Fruit fly (Drosophila melanogaster): ENCODE measurements around the gene RagA-B.

The RagA-B gene

dm6 chr3R:8954515-8955358 lies 29.4 kb downstream of the RagA-B start (continued):
- TF ChIP-seq Rfx (GFP tag; IDR thresholded peaks at IDR 0.05) (no peak), CG18476 (GFP tag; optimal IDR thresholded peaks at IDR 0.05) (no peak), Lhr (GFP tag; optimal IDR thresholded peaks at IDR 0.05) (peak; percentile 27), CG10274 (GFP tag; optimal IDR thresholded peaks at IDR 0.05) (no peak), CG8359 (GFP tag; optimal IDR thresholded peaks at IDR 0.05; ENCODE audit: borderline replicate concordance) (no peak), salm (tag; optimal IDR thresholded peaks at IDR 0.05) (peak; percentile 25), hb (GFP tag; IDR thresholded peaks at IDR 0.05; ENCODE audit: partially characterized antibody) (no peak), CG9215 (GFP tag; IDR thresholded peaks at IDR 0.05) (no peak), sob (GFP tag; IDR thresholded peaks at IDR 0.05) (no peak), TFAM (GFP tag; optimal IDR thresholded peaks at IDR 0.05) (no peak), Taf1 (GFP tag; IDR thresholded peaks at IDR 0.05) (no peak), Blimp-1 (GFP tag; optimal IDR thresholded peaks at IDR 0.05) (no peak), CG17802 (tag; optimal IDR thresholded peaks at IDR 0.05) (no peak), CG12391 (tag; optimal IDR thresholded peaks at IDR 0.05) (peak; percentile 77), CG34422 (GFP tag; IDR thresholded peaks at IDR 0.05) (0 out of 3 replicates have a peak, but pooled peaks have one; percentile 54), CG1233 (GFP tag; optimal IDR thresholded peaks at IDR 0.05) (no peak), row (GFP tag; IDR thresholded peaks at IDR 0.05) (peak; percentile 37; the same call in 1 of the 3 replicates), D19B (GFP tag; optimal IDR thresholded peaks at IDR 0.05) (no peak), run (tag; optimal IDR thresholded peaks at IDR 0.05) (peak; percentile 32), fd102C (GFP tag; optimal IDR thresholded peaks at IDR 0.05) (no peak), oc (tag; optimal IDR thresholded peaks at IDR 0.05) (peak; percentile 69), vfl (GFP tag; optimal IDR thresholded peaks at IDR 0.05) (no peak), fd64A (GFP tag; optimal IDR thresholded peaks at IDR 0.05) (no peak), vvl (GFP tag; IDR thresholded peaks at IDR 0.05) (peak; percentile 74), Max (GFP tag; optimal IDR thresholded peaks at IDR 0.05) (no peak), pnt (GFP tag; optimal IDR thresholded peaks at IDR 0.05) (no peak), sr (GFP tag; IDR thresholded peaks at IDR 0.05) (no peak), E2f2 (GFP tag; IDR thresholded peaks at IDR 0.05) (peak; percentile 28; the same call in 1 of the 2 replicates), HHEX (GFP tag; optimal IDR thresholded peaks at IDR 0.05) (no peak), Optix (GFP tag; IDR thresholded peaks at IDR 0.05) (no peak), hbn (GFP tag; IDR thresholded peaks at IDR 0.05; ENCODE audit: partially characterized antibody) (no peak), ham (GFP tag; IDR thresholded peaks at IDR 0.05) (no peak), bbx (GFP tag; IDR thresholded peaks at IDR 0.05; ENCODE audit: partially characterized antibody) (no peak), da (GFP tag; optimal IDR thresholded peaks at IDR 0.05) (no peak), zen (tag; optimal IDR thresholded peaks at IDR 0.05) (no peak), Oli (tag; optimal IDR thresholded peaks at IDR 0.05) (peak; percentile 67), cato (GFP tag; optimal IDR thresholded peaks at IDR 0.05; ENCODE audit: borderline replicate concordance) (no peak), CG18011 (GFP tag; optimal IDR thresholded peaks at IDR 0.05) (no peak), CG3065 (GFP tag; optimal IDR thresholded peaks at IDR 0.05) (peak; percentile 22), CG30020 (tag; optimal IDR thresholded peaks at IDR 0.05) (peak; percentile 24), CoRest (tag; optimal IDR thresholded peaks at IDR 0.05) (peak; percentile 66), CG3163 (GFP tag; optimal IDR thresholded peaks at IDR 0.05) (no peak), Trl (optimal IDR thresholded peaks at IDR 0.05) (no peak), Trl (GFP tag; optimal IDR thresholded peaks at IDR 0.05) (no peak), CrebB (tag; optimal IDR thresholded peaks at IDR 0.05) (no peak), CG9797 (GFP tag; optimal IDR thresholded peaks at IDR 0.05) (no peak), CG33557 (GFP tag; optimal IDR thresholded peaks at IDR 0.05) (peak; percentile 60), Vsx1 (GFP tag; optimal IDR thresholded peaks at IDR 0.05) (peak; percentile 3), sug (tag; optimal IDR thresholded peaks at IDR 0.05) (no peak)
